Worm (Caenorhabditis elegans) whole organism, L2 larva: ENCODE data around the gene F26H11.8.

Source experiments
- C34F6.9 ChIP-seq: fragments of 150-350 bp; optimal IDR thresholded peaks from 2 replicates; lab custom pipeline; 2014; ENCODE audit warnings: missing biosample characterization, missing genetic modification characterization
- F13H6.1 ChIP-seq: sonication (generic microtip); optimal IDR thresholded peaks from 2 replicates; lab custom pipeline; 2016; ENCODE audit warnings: missing genetic modification characterization, missing compliant biosample characterization
- R02D3.7 ChIP-seq: fragments of 150-350 bp; optimal IDR thresholded peaks from 2 replicates; lab custom pipeline; 2014; ENCODE audit warnings: missing biosample characterization, missing genetic modification characterization
- ZK546.5 ChIP-seq: sonication (generic microtip); optimal IDR thresholded peaks from 2 replicates; lab custom pipeline; 2017; ENCODE audit warnings: missing biosample characterization, missing genetic modification characterization
- alr-1 ChIP-seq: fragments of 150-350 bp; optimal IDR thresholded peaks from 2 replicates; lab custom pipeline; 2014; ENCODE audit warnings: missing biosample characterization, missing genetic modification characterization
- aly-2 ChIP-seq: fragments of 150-350 bp; optimal IDR thresholded peaks from 2 replicates; lab custom pipeline; 2014; ENCODE audit warnings: missing biosample characterization, missing genetic modification characterization
- ama-1 ChIP-seq: fragments of 150-350 bp; optimal IDR thresholded peaks from 2 replicates; lab custom pipeline; 2018; ENCODE audit warnings: inconsistent platforms
- blmp-1 ChIP-seq: sonication (generic microtip); optimal IDR thresholded peaks from 2 replicates; lab custom pipeline; 2017; ENCODE audit warnings: missing genetic modification characterization, mild to moderate bottlenecking, missing compliant biosample characterization, antibody characterized with exemption, moderate library complexity; ENCODE audit not compliant: insufficient read depth
- ceh-16 ChIP-seq: fragments of 150-350 bp; optimal IDR thresholded peaks from 2 replicates; lab custom pipeline; 2014; ENCODE audit warnings: missing biosample characterization, missing genetic modification characterization
- crh-2 ChIP-seq: sonication (generic microtip); optimal IDR thresholded peaks from 2 replicates; lab custom pipeline; 2017; ENCODE audit warnings: missing biosample characterization, missing genetic modification characterization
- dmd-4 ChIP-seq: sonication (generic microtip); optimal IDR thresholded peaks from 2 replicates; lab custom pipeline; 2017; ENCODE audit warnings: missing biosample characterization, missing genetic modification characterization
- egl-27 ChIP-seq: sonication (generic microtip); optimal IDR thresholded peaks from 3 replicates; lab custom pipeline; 2017; ENCODE audit warnings: missing biosample characterization, missing genetic modification reagents, missing genetic modification characterization
- elt-1 ChIP-seq: fragments of 150-350 bp; optimal IDR thresholded peaks from 2 replicates; lab custom pipeline; 2014; ENCODE audit warnings: missing biosample characterization, missing genetic modification characterization
- fos-1 ChIP-seq: fragments of 150-350 bp; optimal IDR thresholded peaks from 2 replicates; lab custom pipeline; 2014; ENCODE audit warnings: missing biosample characterization, missing genetic modification characterization
- gmeb-1 ChIP-seq: fragments of 150-350 bp; optimal IDR thresholded peaks from 2 replicates; lab custom pipeline; 2014; ENCODE audit warnings: missing biosample characterization, missing genetic modification characterization
- lin-11 ChIP-seq: fragments of 150-350 bp; sonication (generic microtip); optimal IDR thresholded peaks from 2 replicates; lab custom pipeline; 2014; ENCODE audit warnings: missing biosample characterization, missing genetic modification characterization, inconsistent platforms, mixed read lengths
- lin-13 ChIP-seq: fragments of 150-350 bp; optimal IDR thresholded peaks from 2 replicates; lab custom pipeline; 2014; ENCODE audit warnings: missing biosample characterization, missing genetic modification reagents, missing genetic modification characterization
- lin-39 ChIP-seq: fragments of 150-350 bp; optimal IDR thresholded peaks from 2 replicates; lab custom pipeline; 2014; ENCODE audit warnings: missing biosample characterization, missing genetic modification reagents, missing genetic modification characterization
- lsy-2 ChIP-seq, 2 experiments: fragments of 150-350 bp in 1 of 2; sonication (generic microtip) in 1 of 2; optimal IDR thresholded peaks; 2 replicates each; lab custom pipeline; 2014 to 2017; ENCODE audit warnings: missing biosample characterization in 2 of 2, missing genetic modification characterization in 2 of 2
- mab-5 ChIP-seq: fragments of 150-350 bp; optimal IDR thresholded peaks from 2 replicates; lab custom pipeline; 2014; ENCODE audit warnings: missing biosample characterization, missing genetic modification characterization
- mbf-1 ChIP-seq: sonication (generic microtip); optimal IDR thresholded peaks from 2 replicates; lab custom pipeline; 2017; ENCODE audit warnings: missing biosample characterization, missing genetic modification characterization
- mdl-1 ChIP-seq, 2 experiments: fragments of 150-350 bp in 1 of 2; sonication (generic microtip) in 1 of 2; optimal IDR thresholded peaks; 2 replicates each; lab custom pipeline; 2017; ENCODE audit warnings: missing biosample characterization in 2 of 2, missing genetic modification characterization in 2 of 2
- nhr-10 ChIP-seq: sonication (generic microtip); optimal IDR thresholded peaks from 2 replicates; lab custom pipeline; 2017; ENCODE audit warnings: missing biosample characterization, missing genetic modification characterization
- nhr-12 ChIP-seq: fragments of 150-350 bp; optimal IDR thresholded peaks from 2 replicates; lab custom pipeline; 2014; ENCODE audit warnings: missing biosample characterization, missing genetic modification characterization
- nhr-129 ChIP-seq: fragments of 150-350 bp; optimal IDR thresholded peaks from 2 replicates; lab custom pipeline; 2014; ENCODE audit warnings: missing biosample characterization, missing genetic modification characterization
- nhr-21 ChIP-seq: fragments of 150-350 bp; optimal IDR thresholded peaks from 2 replicates; lab custom pipeline; 2014; ENCODE audit warnings: missing biosample characterization, missing genetic modification characterization
- nhr-23 ChIP-seq: fragments of 150-350 bp; optimal IDR thresholded peaks from 2 replicates; lab custom pipeline; 2014; ENCODE audit warnings: missing biosample characterization, missing genetic modification reagents, missing genetic modification characterization
- nhr-237 ChIP-seq: fragments of 150-350 bp; optimal IDR thresholded peaks from 2 replicates; lab custom pipeline; 2014; ENCODE audit warnings: missing biosample characterization, missing genetic modification characterization
- nhr-25 ChIP-seq: fragments of 150-350 bp; sonication (generic microtip); optimal IDR thresholded peaks from 3 replicates; lab custom pipeline; 2014; ENCODE audit warnings: missing biosample characterization, missing genetic modification characterization
- nhr-6 ChIP-seq: fragments of 150-350 bp; optimal IDR thresholded peaks from 2 replicates; lab custom pipeline; 2014; ENCODE audit warnings: missing biosample characterization, missing genetic modification characterization
- nhr-77 ChIP-seq: fragments of 150-350 bp; optimal IDR thresholded peaks from 2 replicates; lab custom pipeline; 2014; ENCODE audit warnings: missing biosample characterization, missing genetic modification characterization
- peb-1 ChIP-seq: fragments of 150-350 bp; optimal IDR thresholded peaks from 2 replicates; lab custom pipeline; 2014; ENCODE audit warnings: missing biosample characterization, missing genetic modification characterization
- sem-4 ChIP-seq: fragments of 150-350 bp; optimal IDR thresholded peaks from 2 replicates; lab custom pipeline; 2014; ENCODE audit warnings: missing biosample characterization, missing genetic modification reagents, missing genetic modification characterization
- skn-1 ChIP-seq: sonication (generic microtip); optimal IDR thresholded peaks from 2 replicates; lab custom pipeline; 2017; ENCODE audit warnings: missing biosample characterization, missing genetic modification characterization
- sma-3 ChIP-seq: sonication (generic microtip); optimal IDR thresholded peaks from 2 replicates; lab custom pipeline; 2016; ENCODE audit warnings: missing genetic modification reagents, missing genetic modification characterization, missing compliant biosample characterization
- sma-9 ChIP-seq, 2 experiments: fragments of 150-350 bp in 1 of 2; sonication (generic microtip) in 1 of 2; optimal IDR thresholded peaks; 2 replicates each; lab custom pipeline; 2014 to 2016; ENCODE audit warnings: missing genetic modification characterization in 2 of 2, mild to moderate bottlenecking in 1 of 2, missing biosample characterization in 1 of 2, missing compliant biosample characterization in 1 of 2, missing genetic modification reagents in 1 of 2, moderate library complexity in 1 of 2
- snpc-4 ChIP-seq: fragments of 150-350 bp; optimal IDR thresholded peaks from 2 replicates; lab custom pipeline; 2014; ENCODE audit warnings: missing biosample characterization, missing genetic modification characterization
- unc-39 ChIP-seq: fragments of 150-350 bp; optimal IDR thresholded peaks from 2 replicates; lab custom pipeline; 2014; ENCODE audit warnings: missing biosample characterization, missing genetic modification characterization
- unc-55 ChIP-seq: fragments of 150-350 bp; sonication (generic microtip); optimal IDR thresholded peaks from 3 replicates; lab custom pipeline; 2014; ENCODE audit warnings: missing biosample characterization, missing genetic modification reagents, missing genetic modification characterization
- unc-62 ChIP-seq: fragments of 150-350 bp; optimal IDR thresholded peaks from 2 replicates; lab custom pipeline; 2014; ENCODE audit warnings: missing biosample characterization, missing genetic modification reagents, missing genetic modification characterization
- zag-1 ChIP-seq: fragments of 150-350 bp; optimal IDR thresholded peaks from 2 replicates; lab custom pipeline; 2014; ENCODE audit warnings: missing biosample characterization, missing genetic modification characterization
- ztf-1 ChIP-seq: fragments of 200-800 bp; sonication (Bioruptor generic); conservative IDR thresholded peaks from 2 replicates; pipeline ENCODE4 v1.3.6; 2022; ENCODE audit warnings: missing genetic modification characterization, missing compliant biosample characterization
- ztf-11 ChIP-seq: sonication (generic microtip); optimal IDR thresholded peaks from 2 replicates; lab custom pipeline; 2017; ENCODE audit warnings: missing biosample characterization, missing genetic modification characterization
- ztf-4 ChIP-seq: fragments of 150-350 bp; optimal IDR thresholded peaks from 2 replicates; lab custom pipeline; 2014; ENCODE audit warnings: missing biosample characterization, missing genetic modification characterization

Gene F26H11.8

DNA sequence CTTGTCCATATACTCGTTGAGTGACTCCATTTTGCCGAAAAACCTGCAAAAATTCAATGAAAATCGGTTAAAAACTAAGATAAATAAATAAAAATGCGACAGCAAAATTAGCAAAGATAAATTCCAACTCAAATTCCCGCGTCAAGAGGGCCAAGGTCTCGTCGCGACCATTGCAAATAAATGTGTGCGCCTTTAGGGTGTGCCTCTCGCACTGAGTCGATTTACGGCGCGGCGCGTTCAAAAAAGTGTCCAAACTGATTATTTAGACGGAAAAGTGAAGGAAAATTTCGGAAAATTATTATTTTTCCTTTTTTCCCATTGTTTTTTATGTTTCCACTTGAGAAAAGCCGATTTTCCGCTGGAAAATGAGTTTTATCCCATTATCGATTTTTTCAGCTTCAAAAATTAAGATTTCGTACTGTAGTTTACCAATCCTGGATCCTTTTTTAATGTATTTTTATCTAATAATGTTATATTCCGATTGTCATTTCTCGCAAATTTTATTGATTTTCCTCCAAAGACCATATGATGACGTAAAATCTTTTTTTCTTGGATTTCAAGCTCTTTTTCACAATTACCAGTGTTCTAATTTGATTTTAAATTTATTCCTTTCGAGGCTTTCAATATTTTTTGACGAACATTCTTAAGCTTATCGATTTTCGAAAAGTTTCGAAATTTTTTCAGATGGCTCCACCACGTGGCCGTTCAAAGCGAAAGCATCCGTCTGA is 1.9 kb downstream of the F26H11.8 start, which contains the start of the genes kbp-3 and nurf-1:
kbp-3 (minus strand) TSS at position 43 of the 728 bp plus-strand sequence.
nurf-1 (plus strand) TSS at position 678 of the 728 bp plus-strand sequence.
- peak; percentile 86 for TF ChIP-seq unc-55 (GFP tag; lab: Kevin White, UChicago)
- TF ChIP-seq lin-13 (GFP tag; lab: Kevin White, UChicago) = peak; percentile 47
- TF ChIP-seq lin-11 (tag; lab: Kevin White, UChicago) = peak; percentile 35
- no peak for TF ChIP-seq nhr-77
- peak; percentile 17 to 80 for TF ChIP-seq lsy-2 (tag; optimal IDR thresholded peaks at IDR 0.05; lab: Kevin White, UChicago)
- TF ChIP-seq dmd-4 (tag; lab: Kevin White, UChicago) = no peak
- peak; percentile 7 for TF ChIP-seq F13H6.1 (tag; lab: Kevin White, UChicago)
- TF ChIP-seq gmeb-1 (tag; lab: Kevin White, UChicago) = peak; percentile 83
- TF ChIP-seq crh-2 (tag; lab: Kevin White, UChicago) = peak; percentile 35
- peak; percentile 78 for TF ChIP-seq C34F6.9 (tag; lab: Kevin White, UChicago)
- peak; percentile 47 for TF ChIP-seq nhr-129 (tag; lab: Kevin White, UChicago)
- no peak for TF ChIP-seq nhr-21 (tag; lab: Kevin White, UChicago)
- peak; percentile 12 for TF ChIP-seq nhr-25 (tag; lab: Kevin White, UChicago)
- TF ChIP-seq nhr-10 = no peak
- no peak for TF ChIP-seq zag-1 (tag; lab: Kevin White, UChicago)
- no peak for TF ChIP-seq ceh-16 (tag; lab: Kevin White, UChicago)

DNA sequence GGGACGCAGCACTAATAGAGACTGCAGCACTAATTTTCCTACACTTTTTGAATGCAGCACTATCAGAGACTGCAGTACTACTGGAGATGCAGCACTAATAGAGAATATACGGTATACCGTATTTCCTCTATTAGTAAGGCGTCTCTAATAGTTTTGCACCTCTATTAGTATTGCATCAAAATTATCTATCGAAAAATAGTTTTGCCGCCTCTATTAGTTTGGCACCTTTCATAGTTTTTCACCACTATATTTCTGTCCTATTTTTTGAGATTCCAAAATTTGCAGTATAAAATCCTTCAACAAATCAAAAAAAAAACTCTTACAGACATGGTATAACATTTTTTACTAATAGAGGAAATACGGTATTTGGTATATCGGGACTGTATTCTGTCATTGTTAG is 5.5 kb downstream of the F26H11.8 start:
- TF ChIP-seq nhr-10 (no peak), C34F6.9 (tag; lab: Kevin White, UChicago) (no peak), nhr-77 (no peak), nhr-129 (tag; lab: Kevin White, UChicago) (no peak), ztf-4 (tag; lab: Kevin White, UChicago) (no peak), sma-9 (GFP tag; optimal IDR thresholded peaks at IDR 0.05; lab: Kevin White, UChicago) (no peak), sma-9 (tag; optimal IDR thresholded peaks at IDR 0.05; lab: Kevin White, UChicago) (no peak), nhr-6 (tag; lab: Kevin White, UChicago) (no peak), snpc-4 (tag; lab: Kevin White, UChicago) (no peak), unc-62 (no peak), ceh-16 (tag; lab: Kevin White, UChicago) (no peak), dmd-4 (tag; lab: Kevin White, UChicago) (no peak), zag-1 (tag; lab: Kevin White, UChicago) (no peak), ztf-1 (GFP tag; lab: Robert Waterston, UW) (no peak), nhr-237 (no peak), alr-1 (tag; lab: Kevin White, UChicago) (no peak)
- TF ChIP-seq, all 48 proteins: peak for 0

DNA sequence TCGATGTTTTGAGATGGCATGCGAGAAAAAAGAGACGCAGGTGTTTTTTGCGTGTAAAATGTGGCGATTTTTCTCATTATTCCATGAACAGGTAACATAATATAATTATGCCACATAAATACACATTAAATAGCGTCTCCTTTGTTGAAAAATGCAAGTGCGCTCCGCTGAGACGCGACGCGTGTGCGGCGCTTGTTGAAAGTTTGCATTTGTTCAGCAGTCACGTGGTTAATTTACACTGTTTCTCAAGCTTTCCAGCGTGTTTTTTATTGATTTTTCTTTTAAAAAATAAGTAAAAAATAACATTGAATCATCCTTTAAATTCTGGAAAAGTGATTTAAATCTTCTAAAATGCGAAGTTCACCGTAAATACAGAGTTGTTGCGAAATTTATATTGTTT is 11.3 kb downstream of the F26H11.8 start:
- TF ChIP-seq ZK546.5 (tag; lab: Kevin White, UChicago) (no peak), nhr-129 (tag; lab: Kevin White, UChicago) (peak; percentile 89), nhr-25 (tag; lab: Kevin White, UChicago) (peak; percentile 93), gmeb-1 (tag; lab: Kevin White, UChicago) (peak; percentile 84), ceh-16 (tag; lab: Kevin White, UChicago) (peak; percentile 10), nhr-6 (tag; lab: Kevin White, UChicago) (peak; percentile 28), unc-39 (no peak), sem-4 (peak; percentile 89), mbf-1 (tag; lab: Kevin White, UChicago) (no peak), dmd-4 (tag; lab: Kevin White, UChicago) (no peak), lin-11 (tag; lab: Kevin White, UChicago) (peak; percentile 81), blmp-1 (peak; percentile 62), F13H6.1 (tag; lab: Kevin White, UChicago) (peak; percentile 77), elt-1 (tag; lab: Kevin White, UChicago) (no peak), ztf-11 (tag; lab: Kevin White, UChicago) (no peak), snpc-4 (tag; lab: Kevin White, UChicago) (peak; percentile 72), R02D3.7 (tag; lab: Kevin White, UChicago) (no peak), sma-3 (GFP tag; lab: Kevin White, UChicago) (peak; percentile 84), nhr-10 (no peak), ztf-4 (tag; lab: Kevin White, UChicago) (peak; percentile 60), peb-1 (tag; lab: Kevin White, UChicago) (no peak), ztf-1 (GFP tag; lab: Robert Waterston, UW) (no peak), nhr-21 (tag; lab: Kevin White, UChicago) (peak; percentile 80), nhr-77 (no peak), C34F6.9 (tag; lab: Kevin White, UChicago) (peak; percentile 99), mab-5 (peak; percentile 74), skn-1 (no peak), lsy-2 (tag; optimal IDR thresholded peaks at IDR 0.05; lab: Kevin White, UChicago) (peak; percentile 65 to 94), nhr-237 (no peak), nhr-23 (tag; lab: Kevin White, UChicago) (no peak), unc-62 (no peak), fos-1 (tag; lab: Kevin White, UChicago) (peak; percentile 80), mdl-1 (tag; optimal IDR thresholded peaks at IDR 0.05; lab: Kevin White, UChicago) (peak; percentile 73 to 93), nhr-12 (no peak), ama-1 (lab: Kevin White, UChicago) (peak; percentile 70), zag-1 (tag; lab: Kevin White, UChicago) (no peak), lin-39 (no peak), egl-27 (tag; lab: Kevin White, UChicago) (no peak), aly-2 (no peak)
